Worm (Caenorhabditis elegans) whole organism, L4 larva: ENCODE measurements around the gene F53A9.6.
A peak's percentile ranks its signal among the peaks of the same experiment; 100 is the strongest.

Experiments
- R02D3.7 ChIP-seq: fragments of 150-350 bp; sonication (generic microtip); optimal IDR thresholded peaks from 3 replicates; lab custom pipeline; 2014; ENCODE audit warnings: missing biosample characterization, missing genetic modification characterization
- aha-1 ChIP-seq: fragments of 150-350 bp; peaks from one replicate; lab custom pipeline; 2014; ENCODE audit warnings: missing biosample characterization, missing genetic modification characterization
- ceh-28 ChIP-seq: fragments of 150-350 bp; optimal IDR thresholded peaks from 2 replicates; lab custom pipeline; 2014; ENCODE audit warnings: missing biosample characterization, missing genetic modification reagents, missing genetic modification characterization
- ces-1 ChIP-seq: fragments of 150-350 bp; sonication (generic microtip); optimal IDR thresholded peaks from 4 replicates; lab custom pipeline; 2014; ENCODE audit warnings: missing biosample characterization, missing genetic modification reagents, missing genetic modification characterization
- daf-16 ChIP-seq, 3 experiments: sonication (generic microtip); optimal IDR thresholded peaks; 2 replicates each; lab custom pipeline; 2016 to 2017; ENCODE audit warnings: missing genetic modification characterization in 3 of 3, missing genetic modification reagents in 3 of 3, mild to moderate bottlenecking in 2 of 3, missing compliant biosample characterization in 2 of 3, missing biosample characterization in 1 of 3, moderate library complexity in 1 of 3
- daf-19 ChIP-seq: fragments of 200-800 bp; sonication (Bioruptor generic); conservative IDR thresholded peaks from 2 replicates; pipeline ENCODE4 v1.3.6; 2022; ENCODE audit warnings: missing genetic modification characterization, missing compliant biosample characterization
- dmd-6 ChIP-seq: fragments of 200-800 bp; sonication (Bioruptor generic); IDR thresholded peaks from 2 replicates; pipeline ENCODE4 v1.3.6; 2022; ENCODE audit warnings: missing genetic modification reagents, missing genetic modification characterization, missing compliant biosample characterization
- dmd-8 ChIP-seq: fragments of 200-800 bp; sonication (Bioruptor generic); IDR thresholded peaks from 2 replicates; pipeline ENCODE4 v1.3.6; 2022; ENCODE audit warnings: missing genetic modification characterization, missing compliant biosample characterization
- duxl-1 ChIP-seq: sonication (generic microtip); optimal IDR thresholded peaks from 2 replicates; lab custom pipeline; 2016; ENCODE audit warnings: mild to moderate bottlenecking, missing genetic modification characterization, moderate library complexity, missing compliant biosample characterization; ENCODE audit not compliant: poor library complexity
- dve-1 ChIP-seq: sonication (generic microtip); optimal IDR thresholded peaks from 2 replicates; lab custom pipeline; 2017; ENCODE audit warnings: antibody characterized with exemption, mild to moderate bottlenecking, missing genetic modification characterization, missing compliant biosample characterization; ENCODE audit not compliant: insufficient read depth
- fkh-10 ChIP-seq: fragments of 150-350 bp; optimal IDR thresholded peaks from 2 replicates; lab custom pipeline; 2014; ENCODE audit warnings: missing biosample characterization, missing genetic modification reagents, missing genetic modification characterization
- gei-8 ChIP-seq: fragments of 200-800 bp; sonication (Bioruptor generic); optimal IDR thresholded peaks from 2 replicates; lab custom pipeline; 2018; ENCODE audit warnings: mild to moderate bottlenecking, missing genetic modification characterization, missing compliant biosample characterization
- hlh-11 ChIP-seq: fragments of 200-800 bp; sonication (Bioruptor generic); optimal IDR thresholded peaks from 2 replicates; lab custom pipeline; 2018; ENCODE audit warnings: mild to moderate bottlenecking, missing genetic modification characterization, missing compliant biosample characterization
- hlh-30 ChIP-seq: sonication (generic microtip); optimal IDR thresholded peaks from 2 replicates; lab custom pipeline; 2017; ENCODE audit warnings: antibody characterized with exemption, mild to moderate bottlenecking, missing genetic modification characterization, missing compliant biosample characterization; ENCODE audit not compliant: insufficient read depth
- hmg-1.1 ChIP-seq: fragments of 200-800 bp; sonication (Bioruptor generic); IDR thresholded peaks from 2 replicates; pipeline ENCODE4 v1.3.6; 2022; ENCODE audit warnings: missing genetic modification reagents, missing genetic modification characterization, missing compliant biosample characterization
- lin-39 ChIP-seq: fragments of 150-350 bp; optimal IDR thresholded peaks from 2 replicates; lab custom pipeline; 2014; ENCODE audit warnings: missing biosample characterization, missing genetic modification reagents, missing genetic modification characterization
- mdl-1 ChIP-seq, 2 experiments: fragments of 150-350 bp in 1 of 2; sonication (generic microtip) in 1 of 2; optimal IDR thresholded peaks; 2 replicates each; lab custom pipeline; 2014 to 2017; ENCODE audit warnings: missing biosample characterization in 2 of 2, missing genetic modification characterization in 2 of 2
- mep-1 ChIP-seq: fragments of 150-350 bp; sonication (generic microtip); optimal IDR thresholded peaks from 3 replicates; lab custom pipeline; 2014; ENCODE audit warnings: missing biosample characterization, missing genetic modification characterization
- mes-2 ChIP-seq: sonication (generic microtip); optimal IDR thresholded peaks from 2 replicates; lab custom pipeline; 2016; ENCODE audit warnings: missing genotype, mild to moderate bottlenecking, missing genetic modification characterization, missing compliant biosample characterization; ENCODE audit not compliant: poor library complexity, severe bottlenecking
- mxl-3 ChIP-seq: fragments of 200-800 bp; sonication (Bioruptor generic); optimal IDR thresholded peaks from 2 replicates; lab custom pipeline; 2018; ENCODE audit warnings: mild to moderate bottlenecking, missing genetic modification characterization, missing compliant biosample characterization
- nhr-237 ChIP-seq: sonication (generic microtip); optimal IDR thresholded peaks from 2 replicates; lab custom pipeline; 2017; ENCODE audit warnings: missing biosample characterization, missing genetic modification characterization
- nhr-25 ChIP-seq: sonication (generic microtip); optimal IDR thresholded peaks from 2 replicates; lab custom pipeline; 2017; ENCODE audit warnings: missing genetic modification characterization, mild to moderate bottlenecking, missing compliant biosample characterization, antibody characterized with exemption, moderate library complexity, borderline replicate concordance; ENCODE audit not compliant: insufficient read depth
- nhr-28 ChIP-seq: fragments of 150-350 bp; optimal IDR thresholded peaks from 2 replicates; lab custom pipeline; 2014; ENCODE audit warnings: missing biosample characterization, missing genetic modification characterization
- nhr-42 ChIP-seq: fragments of 200-800 bp; sonication (Bioruptor generic); IDR thresholded peaks from 2 replicates; pipeline ENCODE4 v1.3.6; 2022; ENCODE audit warnings: missing genetic modification characterization, missing compliant biosample characterization
- nhr-48 ChIP-seq: sonication (generic microtip); optimal IDR thresholded peaks from 2 replicates; lab custom pipeline; 2016; ENCODE audit warnings: mild to moderate bottlenecking, missing genetic modification characterization, missing compliant biosample characterization
- nhr-77 ChIP-seq: fragments of 150-350 bp; optimal IDR thresholded peaks from 2 replicates; lab custom pipeline; 2014; ENCODE audit warnings: missing biosample characterization, missing genetic modification characterization
- php-3 ChIP-seq: fragments of 200-800 bp; sonication (Bioruptor generic); IDR thresholded peaks from 2 replicates; pipeline ENCODE4 v1.3.6; 2022; ENCODE audit warnings: missing genetic modification reagents, missing genetic modification characterization, missing compliant biosample characterization
- pqm-1 ChIP-seq: sonication (generic microtip); optimal IDR thresholded peaks from 2 replicates; lab custom pipeline; 2017; ENCODE audit warnings: missing biosample characterization, missing genetic modification characterization
- rbr-2 ChIP-seq: sonication (generic microtip); optimal IDR thresholded peaks from 2 replicates; lab custom pipeline; 2016; ENCODE audit warnings: missing genotype, missing genetic modification characterization, missing compliant biosample characterization
- saeg-2 ChIP-seq: fragments of 200-800 bp; sonication (Bioruptor generic); IDR thresholded peaks from 2 replicates; pipeline ENCODE4 v1.3.6; 2022; ENCODE audit warnings: missing genetic modification reagents, missing genetic modification characterization, missing compliant biosample characterization
- sdz-12 ChIP-seq: fragments of 200-800 bp; sonication (Bioruptor generic); optimal IDR thresholded peaks from 2 replicates; lab custom pipeline; 2018; ENCODE audit warnings: mild to moderate bottlenecking, missing genetic modification characterization, missing compliant biosample characterization
- tra-1 ChIP-seq: fragments of 200-800 bp; sonication (Bioruptor generic); IDR thresholded peaks from 2 replicates; pipeline ENCODE4 v1.3.6; 2022; ENCODE audit warnings: missing genetic modification reagents, missing genetic modification characterization, missing compliant biosample characterization
- unc-130 ChIP-seq: sonication (generic microtip); optimal IDR thresholded peaks from 2 replicates; lab custom pipeline; 2016; ENCODE audit warnings: missing genetic modification reagents, missing genetic modification characterization, missing compliant biosample characterization
- unc-39 ChIP-seq: sonication (generic microtip); optimal IDR thresholded peaks from 2 replicates; lab custom pipeline; 2017; ENCODE audit warnings: missing biosample characterization, missing genetic modification characterization
- unc-62 ChIP-seq, 3 experiments: fragments of 150-350 bp in 1 of 3; sonication (generic microtip); optimal IDR thresholded peaks in 2 of 3; peaks in 1 of 3; 1 replicate in 1 of 3; 2 replicates in 2 of 3; lab custom pipeline; 2014 to 2017; ENCODE audit warnings: missing biosample characterization in 3 of 3, missing genetic modification characterization in 3 of 3, missing genetic modification reagents in 3 of 3, missing genotype in 1 of 3
- zag-1 ChIP-seq: fragments of 150-350 bp; optimal IDR thresholded peaks from 2 replicates; lab custom pipeline; 2014; ENCODE audit warnings: missing biosample characterization, missing genetic modification characterization
- ztf-11 ChIP-seq: fragments of 150-350 bp; optimal IDR thresholded peaks from 2 replicates; lab custom pipeline; 2014; ENCODE audit warnings: missing biosample characterization, missing genetic modification characterization

The F53A9.6 gene

DNA sequence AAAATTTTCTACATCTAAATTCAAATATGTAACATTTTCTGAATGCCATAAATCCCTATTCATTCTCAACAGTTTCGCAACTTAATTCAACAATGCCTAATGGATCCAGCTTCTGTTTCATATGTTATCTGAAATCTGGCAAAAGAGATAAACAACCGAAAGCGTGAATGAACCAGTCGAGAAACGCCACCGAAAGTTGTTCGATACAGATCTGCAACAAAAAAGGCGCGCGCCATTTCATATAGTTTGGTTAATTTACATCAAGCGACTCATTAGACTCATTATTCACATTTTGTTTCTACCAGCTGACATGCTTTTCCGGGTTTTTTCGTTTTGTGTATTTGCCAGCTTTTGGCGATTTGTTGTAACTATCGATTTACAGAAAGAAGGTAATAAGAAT lies 32.0 kb downstream of the F53A9.6 start, which contains the start of gene K09E2.1:
K09E2.1 (plus strand) TSS at position 301 of the 400 bp plus-strand sequence.
- TF ChIP-seq nhr-237 (tag; lab: Kevin White, UChicago) (no peak), hlh-11 (tag; lab: Kevin White, UChicago) (no peak), saeg-2 (no peak), fkh-10 (GFP tag; lab: Kevin White, UChicago) (no peak), duxl-1 (tag; lab: Kevin White, UChicago) (no peak), dmd-8 (GFP tag; lab: Robert Waterston, UW) (no peak), R02D3.7 (no peak), daf-19 (no peak)

DNA sequence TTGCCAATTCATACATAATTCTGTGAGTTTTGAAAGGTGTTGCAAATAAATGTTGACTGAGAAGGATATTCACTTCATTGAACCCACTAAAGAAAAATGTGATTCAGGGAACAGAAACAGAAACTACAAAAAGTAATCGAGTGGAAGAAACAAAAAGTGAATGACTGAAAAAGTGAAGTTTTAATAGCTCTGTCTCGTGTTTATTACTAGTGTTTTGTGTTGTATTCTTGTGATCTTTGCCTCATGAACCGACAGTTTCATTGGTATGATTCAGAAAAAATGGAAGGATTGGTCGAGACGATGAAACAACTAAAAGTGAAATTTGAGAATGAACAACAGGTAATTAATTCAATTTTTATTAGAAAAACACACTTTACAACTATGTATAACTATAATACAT lies 35.7 kb downstream of the F53A9.6 start:
- TF ChIP-seq dmd-6 (GFP tag; lab: Robert Waterston, UW) = no peak
- TF ChIP-seq unc-62 (GFP tag; optimal IDR thresholded peaks at IDR 0.05 in 1 of 2; lab: Kevin White, UChicago) = peak in 1 of 2 experiments; percentile 37
- TF ChIP-seq unc-62 (tag; optimal IDR thresholded peaks at IDR 0.05; lab: Kevin White, UChicago) = no peak
- peak; percentile 58 for TF ChIP-seq nhr-28 (tag; lab: Kevin White, UChicago)
- peak; percentile 64 for TF ChIP-seq hlh-30 (tag; lab: Kevin White, UChicago)
- no peak for TF ChIP-seq hmg-1.1 (GFP tag; lab: Robert Waterston, UW)

DNA sequence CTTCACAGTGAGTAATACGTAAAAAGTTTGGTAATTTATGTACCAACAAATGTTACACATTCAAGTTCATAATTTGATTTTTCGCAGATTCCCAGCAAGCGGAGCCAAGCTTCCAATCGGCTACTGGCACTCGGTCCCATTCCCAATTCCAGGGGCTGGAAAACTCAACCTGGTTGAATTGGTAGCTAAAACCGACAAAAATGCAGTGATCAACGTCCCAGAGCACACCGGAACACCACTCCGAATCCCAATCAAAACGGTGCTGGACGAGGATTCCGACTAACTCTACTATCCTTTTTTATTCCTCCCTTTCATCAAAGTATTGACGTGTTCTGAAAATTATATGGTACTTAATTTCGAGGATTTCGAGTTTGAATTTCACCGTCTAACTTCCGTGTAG lies 36.3 kb downstream of the F53A9.6 start:
- no peak for TF ChIP-seq nhr-42 (GFP tag; lab: Robert Waterston, UW)
- TF ChIP-seq unc-130 (GFP tag; lab: Kevin White, UChicago) = no peak
- TF ChIP-seq unc-62 (GFP tag; optimal IDR thresholded peaks at IDR 0.05 in 1 of 2; lab: Kevin White, UChicago) = peak in 1 of 2 experiments; percentile 96
- no peak for TF ChIP-seq unc-62 (tag; optimal IDR thresholded peaks at IDR 0.05; lab: Kevin White, UChicago)
- no peak for TF ChIP-seq mes-2 (tag; lab: Kevin White, UChicago)

DNA sequence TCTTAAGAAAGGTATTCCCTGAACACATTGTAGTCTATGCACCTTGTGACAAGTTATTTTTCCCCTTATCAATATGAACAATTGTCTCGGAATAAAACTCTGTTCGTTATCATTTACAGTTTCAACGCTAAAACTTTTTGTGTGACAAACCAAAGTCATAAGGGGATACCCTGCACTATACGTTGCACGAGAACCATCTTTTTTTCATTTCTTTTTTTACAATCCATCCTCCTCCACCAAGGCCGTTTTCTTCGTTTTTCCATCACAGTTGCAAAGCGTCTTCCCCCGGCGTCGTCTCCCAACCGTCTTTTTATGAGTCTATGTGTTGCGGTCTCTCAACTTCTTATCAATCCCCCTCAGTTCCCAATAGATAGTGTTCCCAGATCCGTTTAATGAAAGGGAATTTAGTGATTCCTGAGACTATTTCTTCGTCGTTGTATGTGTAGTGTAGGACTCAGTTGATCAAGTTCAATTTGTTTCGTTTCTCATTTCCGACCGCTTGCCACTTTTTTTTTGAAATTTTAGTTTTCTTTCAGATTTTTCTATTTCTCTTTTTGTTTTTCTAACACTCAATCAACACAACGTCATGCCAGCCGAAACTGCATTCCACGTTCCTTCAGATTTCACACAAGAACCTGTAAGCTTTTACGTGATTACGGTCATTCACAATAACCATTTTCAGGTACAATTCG lies 37.4 kb downstream of the F53A9.6 start:
- TF ChIP-seq mdl-1 (tag; optimal IDR thresholded peaks at IDR 0.05; lab: Kevin White, UChicago) (peak; percentile 63 to 88), mxl-3 (GFP tag; lab: Kevin White, UChicago) (peak; percentile 23), sdz-12 (GFP tag; lab: Kevin White, UChicago) (no peak), nhr-77 (tag; lab: Kevin White, UChicago) (peak; percentile 83), ces-1 (GFP tag; lab: Kevin White, UChicago) (no peak), daf-16 (GFP tag; optimal IDR thresholded peaks at IDR 0.05; lab: Kevin White, UChicago) (peak in 1 of 2 experiments; percentile 3), daf-16 (tag; optimal IDR thresholded peaks at IDR 0.05; lab: Kevin White, UChicago) (peak; percentile 69), nhr-48 (tag; lab: Kevin White, UChicago) (peak; percentile 86), unc-39 (tag; lab: Kevin White, UChicago) (no peak), hlh-30 (tag; lab: Kevin White, UChicago) (peak; percentile 93), hlh-11 (tag; lab: Kevin White, UChicago) (peak; percentile 81), gei-8 (peak; percentile 34), nhr-28 (tag; lab: Kevin White, UChicago) (peak; percentile 81), nhr-25 (tag; lab: Kevin White, UChicago) (peak; percentile 25), dve-1 (peak; percentile 64), mep-1 (tag; lab: Kevin White, UChicago) (peak; percentile 54), ceh-28 (tag; lab: Kevin White, UChicago) (no peak), tra-1 (GFP tag; lab: Robert Waterston, UW) (peak; percentile 81), hmg-1.1 (GFP tag; lab: Robert Waterston, UW) (no peak), aha-1 (tag; lab: Kevin White, UChicago) (peak; percentile 90), pqm-1 (tag; lab: Kevin White, UChicago) (peak; percentile 63), zag-1 (no peak), dmd-6 (GFP tag; lab: Robert Waterston, UW) (peak; percentile 95), nhr-42 (GFP tag; lab: Robert Waterston, UW) (0 out of 2 replicates have a peak, but pooled peaks have one; percentile 44), lin-39 (tag; lab: Kevin White, UChicago) (no peak), php-3 (GFP tag; lab: Robert Waterston, UW) (peak; percentile 42; the same call in 1 of the 2 replicates), rbr-2 (no peak), ztf-11 (no peak)
- TF ChIP-seq, all 104 proteins: peak for 18
